Fruit fly (Drosophila melanogaster) whole organism, embryonic: ENCODE results near the gene NdufV3.

Source experiments
- Bdp1 ChIP-seq: fragments of 200-800 bp; sonication (Bioruptor generic); optimal IDR thresholded peaks from 3 replicates; lab custom pipeline; 2016; ENCODE audit warnings: missing biosample characterization, missing genetic modification characterization
- C15 ChIP-seq: fragments of 200-800 bp; sonication (Bioruptor generic); IDR thresholded peaks from 3 replicates; pipeline ENCODE4 v1.3.6; 2022; ENCODE audit warnings: missing biosample characterization, missing genetic modification characterization
- CG11093 ChIP-seq: fragments of 200-800 bp; sonication (Bioruptor generic); IDR thresholded peaks from 3 replicates; pipeline ENCODE4 v1.3.6; 2022; ENCODE audit warnings: missing biosample characterization, missing genetic modification characterization
- CG11398 ChIP-seq: fragments of 200-800 bp; sonication (Bioruptor generic); optimal IDR thresholded peaks from 2 replicates; lab custom pipeline; 2016; ENCODE audit warnings: missing biosample characterization, missing genetic modification characterization
- CG11723 ChIP-seq: fragments of 200-800 bp; sonication (Bioruptor generic); optimal IDR thresholded peaks from 2 replicates; lab custom pipeline; 2017; ENCODE audit warnings: missing biosample characterization, mild to moderate bottlenecking, missing genetic modification characterization
- CG12219 ChIP-seq: fragments of 200-800 bp; sonication (Bioruptor generic); optimal IDR thresholded peaks from 3 replicates; lab custom pipeline; 2018; ENCODE audit warnings: missing biosample characterization, mild to moderate bottlenecking, missing genetic modification characterization
- CG12299 ChIP-seq: fragments of 200-800 bp; sonication (Bioruptor generic); optimal IDR thresholded peaks from 2 replicates; lab custom pipeline; 2018; ENCODE audit warnings: missing biosample characterization, mild to moderate bottlenecking, missing genetic modification characterization
- CG15011 ChIP-seq: fragments of 200-800 bp; sonication (Bioruptor generic); optimal IDR thresholded peaks from 3 replicates; lab custom pipeline; 2018; ENCODE audit warnings: missing biosample characterization, mild to moderate bottlenecking, missing genetic modification characterization
- CG15696 ChIP-seq: fragments of 200-800 bp; sonication (Bioruptor generic); optimal IDR thresholded peaks from 2 replicates; lab custom pipeline; 2019; ENCODE audit warnings: missing biosample characterization, mild to moderate bottlenecking, missing genetic modification characterization, moderate library complexity
- CG1602 ChIP-seq: fragments of 200-800 bp; sonication (Bioruptor generic); optimal IDR thresholded peaks from 3 replicates; lab custom pipeline; 2016; ENCODE audit warnings: missing biosample characterization, missing genetic modification characterization
- CG16813 ChIP-seq: fragments of 200-800 bp; sonication (Bioruptor generic); IDR thresholded peaks from 3 replicates; pipeline ENCODE4 v1.3.6; 2022; ENCODE audit warnings: missing biosample characterization, missing genetic modification characterization; ENCODE audit not compliant: partially characterized antibody
- CG16863 ChIP-seq: fragments of 200-800 bp; sonication (Bioruptor generic); optimal IDR thresholded peaks from 3 replicates; lab custom pipeline; 2016; ENCODE audit warnings: missing biosample characterization, missing genetic modification characterization
- CG1792 ChIP-seq: fragments of 200-800 bp; sonication (Bioruptor generic); optimal IDR thresholded peaks from 2 replicates; lab custom pipeline; 2016; ENCODE audit warnings: missing biosample characterization, missing genetic modification characterization
- CG18262 ChIP-seq: fragments of 200-800 bp; optimal IDR thresholded peaks from 3 replicates; lab custom pipeline; 2019; ENCODE audit warnings: missing biosample characterization, mild to moderate bottlenecking, missing genetic modification characterization, moderate library complexity
- CG18599 ChIP-seq: fragments of 200-800 bp; sonication (Bioruptor generic); optimal IDR thresholded peaks from 3 replicates; lab custom pipeline; 2017; ENCODE audit warnings: missing biosample characterization, missing genetic modification characterization, mild to moderate bottlenecking, moderate library complexity, missing genetic modification reagents
- CG2678 ChIP-seq: fragments of 200-800 bp; sonication (Bioruptor generic); optimal IDR thresholded peaks from 3 replicates; lab custom pipeline; 2019; ENCODE audit warnings: missing biosample characterization, mild to moderate bottlenecking, missing genetic modification characterization, moderate library complexity
- CG32767 ChIP-seq: fragments of 200-800 bp; sonication (Bioruptor generic); IDR thresholded peaks from 2 replicates; pipeline ENCODE4 v1.3.6; 2022; ENCODE audit warnings: missing biosample characterization, missing genetic modification characterization
- CG33557 ChIP-seq: fragments of 200-800 bp; sonication (Bioruptor generic); optimal IDR thresholded peaks from 2 replicates; lab custom pipeline; 2019; ENCODE audit warnings: missing biosample characterization, mild to moderate bottlenecking, missing genetic modification characterization, moderate library complexity
- CG34376 ChIP-seq: fragments of 200-800 bp; sonication (Bioruptor generic); optimal IDR thresholded peaks from 2 replicates; lab custom pipeline; 2018; ENCODE audit warnings: missing biosample characterization, mild to moderate bottlenecking, missing genetic modification characterization
- CG34422 ChIP-seq: fragments of 200-800 bp; sonication (Bioruptor generic); IDR thresholded peaks from 3 replicates; pipeline ENCODE4 v1.3.6; 2022; ENCODE audit warnings: missing biosample characterization, missing genetic modification characterization
- CG3838 ChIP-seq: fragments of 200-800 bp; sonication (Bioruptor generic); optimal IDR thresholded peaks from 3 replicates; lab custom pipeline; 2016; ENCODE audit warnings: missing biosample characterization, missing genetic modification characterization
- CG6254 ChIP-seq: fragments of 200-800 bp; sonication (Bioruptor generic); optimal IDR thresholded peaks from 3 replicates; lab custom pipeline; 2017; ENCODE audit warnings: mild to moderate bottlenecking, missing biosample characterization, missing genetic modification reagents, missing genetic modification characterization
- CG8388 ChIP-seq: fragments of 200-800 bp; sonication (Bioruptor generic); optimal IDR thresholded peaks from 2 replicates; lab custom pipeline; 2019; ENCODE audit warnings: missing biosample characterization, mild to moderate bottlenecking, missing genetic modification characterization, moderate library complexity
- D ChIP-seq, 2 experiments: fragments of 200-800 bp in 1 of 2; fragments of >200 bp in 1 of 2; sonication (Bioruptor generic) in 1 of 2; optimal IDR thresholded peaks; 2 replicates in 1 of 2; 3 replicates in 1 of 2; lab custom pipeline; 2017; ENCODE audit warnings: mild to moderate bottlenecking in 1 of 2, missing biosample characterization in 1 of 2, missing genetic modification characterization in 1 of 2, missing genetic modification reagents in 1 of 2
- Deaf1 ChIP-seq: fragments of 200-800 bp; optimal IDR thresholded peaks from 3 replicates; lab custom pipeline; 2019; ENCODE audit warnings: missing biosample characterization, mild to moderate bottlenecking, missing genetic modification characterization, moderate library complexity
- Dfd ChIP-seq, 2 experiments: fragments of >200 bp; optimal IDR thresholded peaks; 2 replicates each; lab custom pipeline; 2017; ENCODE audit warnings: missing biosample characterization in 2 of 2, missing genetic modification characterization in 2 of 2
- Fer3 ChIP-seq: fragments of 200-800 bp; sonication (Bioruptor generic); optimal IDR thresholded peaks from 2 replicates; lab custom pipeline; 2018; ENCODE audit warnings: missing biosample characterization, mild to moderate bottlenecking, missing genetic modification characterization, moderate library complexity
- Hand ChIP-seq: fragments of 200-800 bp; sonication (Bioruptor generic); optimal IDR thresholded peaks from 2 replicates; lab custom pipeline; 2017; ENCODE audit warnings: mild to moderate bottlenecking, missing biosample characterization, missing genetic modification reagents, missing genetic modification characterization
- MTF-1 ChIP-seq: fragments of 200-800 bp; sonication (Bioruptor generic); optimal IDR thresholded peaks from 2 replicates; lab custom pipeline; 2018; ENCODE audit warnings: missing biosample characterization, mild to moderate bottlenecking, missing genetic modification characterization, borderline replicate concordance
- Nf-YC ChIP-seq: fragments of 200-800 bp; optimal IDR thresholded peaks from 3 replicates; lab custom pipeline; 2019; ENCODE audit warnings: missing biosample characterization, mild to moderate bottlenecking, missing genetic modification characterization, moderate library complexity
- Spps ChIP-seq: fragments of 200-800 bp; sonication (Bioruptor generic); optimal IDR thresholded peaks from 2 replicates; lab custom pipeline; 2018; ENCODE audit warnings: missing biosample characterization, mild to moderate bottlenecking, missing genetic modification characterization
- Sry-β ChIP-seq: fragments of 200-800 bp; sonication (Bioruptor generic); optimal IDR thresholded peaks from 2 replicates; lab custom pipeline; 2018; ENCODE audit warnings: missing biosample characterization, mild to moderate bottlenecking, missing genetic modification characterization, moderate library complexity
- Sry-δ ChIP-seq: fragments of 200-800 bp; sonication (Bioruptor generic); optimal IDR thresholded peaks from 2 replicates; lab custom pipeline; 2016; ENCODE audit warnings: missing biosample characterization, missing genetic modification characterization
- Stat92E ChIP-seq, 3 experiments: fragments of >200 bp in 2 of 3; fragments of 200-800 bp in 1 of 3; sonication (Bioruptor generic) in 1 of 3; optimal IDR thresholded peaks; 2 replicates each; lab custom pipeline; 2017 to 2019; ENCODE audit warnings: missing biosample characterization in 3 of 3, missing genetic modification characterization in 3 of 3, mild to moderate bottlenecking in 1 of 3, moderate library complexity in 1 of 3
- abd-A ChIP-seq: fragments of 200-800 bp; sonication (Bioruptor generic); optimal IDR thresholded peaks from 3 replicates; lab custom pipeline; 2019; ENCODE audit warnings: missing biosample characterization, mild to moderate bottlenecking, missing genetic modification characterization, moderate library complexity
- al ChIP-seq: fragments of 200-800 bp; sonication (Bioruptor generic); IDR thresholded peaks from 2 replicates; pipeline ENCODE4 v1.3.6; 2022; ENCODE audit warnings: missing biosample characterization, missing genetic modification characterization
- bowl ChIP-seq: fragments of 200-800 bp; sonication (Bioruptor generic); IDR thresholded peaks from 2 replicates; pipeline ENCODE4 v1.3.6; 2022; ENCODE audit warnings: missing biosample characterization, missing genetic modification characterization
- chm ChIP-seq: fragments of 200-800 bp; sonication (Bioruptor generic); IDR thresholded peaks from 2 replicates; pipeline ENCODE4 v1.3.6; 2022; ENCODE audit warnings: missing biosample characterization, missing genetic modification characterization
- crol ChIP-seq: fragments of 200-800 bp; sonication (Bioruptor generic); IDR thresholded peaks from 2 replicates; pipeline ENCODE4 v1.3.6; 2022; ENCODE audit warnings: missing biosample characterization, missing genetic modification characterization
- emc ChIP-seq: fragments of 200-800 bp; sonication (Bioruptor generic); optimal IDR thresholded peaks from 2 replicates; lab custom pipeline; 2016; ENCODE audit warnings: missing biosample characterization, missing genetic modification characterization
- fd96Cb ChIP-seq: fragments of 200-800 bp; sonication (Bioruptor generic); optimal IDR thresholded peaks from 2 replicates; lab custom pipeline; 2018; ENCODE audit warnings: missing biosample characterization, mild to moderate bottlenecking, missing genetic modification characterization, moderate library complexity
- grn ChIP-seq: fragments of 200-800 bp; sonication (Bioruptor generic); optimal IDR thresholded peaks from 3 replicates; lab custom pipeline; 2017; ENCODE audit warnings: missing biosample characterization, missing genetic modification characterization
- jigr1 ChIP-seq: fragments of 200-800 bp; sonication (Bioruptor generic); IDR thresholded peaks from 3 replicates; pipeline ENCODE4 v1.3.6; 2022; ENCODE audit warnings: missing biosample characterization, missing genetic modification characterization
- lola ChIP-seq, 3 experiments: fragments of >200 bp in 2 of 3; fragments of 200-800 bp in 1 of 3; sonication (Bioruptor generic) in 1 of 3; optimal IDR thresholded peaks; 2 replicates each; lab custom pipeline; 2017 to 2019; ENCODE audit warnings: missing biosample characterization in 3 of 3, missing genetic modification characterization in 3 of 3, mild to moderate bottlenecking in 1 of 3, moderate library complexity in 1 of 3
- nau ChIP-seq: fragments of 200-800 bp; sonication (Bioruptor generic); optimal IDR thresholded peaks from 3 replicates; lab custom pipeline; 2017; ENCODE audit warnings: missing biosample characterization, mild to moderate bottlenecking, missing genetic modification characterization, missing genetic modification reagents
- nmo ChIP-seq: fragments of 200-800 bp; sonication (Bioruptor generic); optimal IDR thresholded peaks from 2 replicates; lab custom pipeline; 2018; ENCODE audit warnings: missing biosample characterization, mild to moderate bottlenecking, missing genetic modification characterization, moderate library complexity
- org-1 ChIP-seq: fragments of 200-800 bp; sonication (Bioruptor generic); optimal IDR thresholded peaks from 2 replicates; lab custom pipeline; 2017; ENCODE audit warnings: missing biosample characterization, missing genetic modification characterization
- pfk ChIP-seq: fragments of 200-800 bp; sonication (Bioruptor generic); optimal IDR thresholded peaks from 2 replicates; lab custom pipeline; 2018; ENCODE audit warnings: missing biosample characterization, mild to moderate bottlenecking, missing genetic modification characterization, moderate library complexity
- toy ChIP-seq: fragments of 200-800 bp; sonication (Bioruptor generic); IDR thresholded peaks from 2 replicates; pipeline ENCODE4 v1.3.6; 2022; ENCODE audit warnings: missing biosample characterization, missing genetic modification characterization
- trh ChIP-seq: fragments of 200-800 bp; sonication (Bioruptor generic); optimal IDR thresholded peaks from 2 replicates; lab custom pipeline; 2016; ENCODE audit warnings: missing biosample characterization, missing genetic modification characterization

The NdufV3 gene

dm6 chrX:11369374-11369773 lies 19.6 kb downstream of the NdufV3 start, which contains the start of gene dlg1:
TSS of gene dlg1 (plus strand) at chrX:11369665.
- TF ChIP-seq CG1602 (no peak), emc (GFP tag; lab: Kevin White, UChicago) (no peak), CG12299 (tag; lab: Kevin White, UChicago) (no peak), Dfd (GFP tag; optimal IDR thresholded peaks at IDR 0.05; lab: Kevin White, UChicago) (no peak), lola (GFP tag; optimal IDR thresholded peaks at IDR 0.05; lab: Kevin White, UChicago) (no peak), D (optimal IDR thresholded peaks at IDR 0.05; lab: Kevin White, UChicago) (no peak), D (GFP tag; optimal IDR thresholded peaks at IDR 0.05; lab: Kevin White, UChicago) (no peak), CG15011 (GFP tag; lab: Kevin White, UChicago) (no peak), Nf-YC (peak; percentile 57), Sry-δ (GFP tag; lab: Kevin White, UChicago) (peak; percentile 35), Fer3 (tag; lab: Kevin White, UChicago) (no peak), Sry-β (GFP tag; lab: Kevin White, UChicago) (no peak), crol (GFP tag; lab: Robert Waterston, UW) (no peak), Spps (no peak), nau (GFP tag; lab: Kevin White, UChicago) (no peak), chm (GFP tag; lab: Robert Waterston, UW) (no peak), CG34376 (GFP tag; lab: Kevin White, UChicago) (no peak), bowl (GFP tag; lab: Robert Waterston, UW) (no peak), CG6254 (GFP tag; lab: Kevin White, UChicago) (no peak), fd96Cb (tag; lab: Kevin White, UChicago) (no peak), CG3838 (GFP tag; lab: Kevin White, UChicago) (no peak), CG11398 (GFP tag; lab: Kevin White, UChicago) (no peak), CG32767 (GFP tag; lab: Robert Waterston, UW) (no peak), jigr1 (no peak), CG15696 (tag; lab: Kevin White, UChicago) (no peak), CG11723 (no peak), Bdp1 (GFP tag; lab: Kevin White, UChicago) (no peak), C15 (GFP tag; lab: Robert Waterston, UW) (no peak), CG16813 (GFP tag; lab: Robert Waterston, UW) (peak; percentile 67), abd-A (tag; lab: Kevin White, UChicago) (no peak), CG16863 (no peak), CG18262 (tag; lab: Kevin White, UChicago) (no peak), MTF-1 (GFP tag; lab: Kevin White, UChicago) (no peak), CG34422 (no peak), CG11093 (GFP tag; lab: Robert Waterston, UW) (no peak), CG1792 (GFP tag; lab: Kevin White, UChicago) (no peak), CG18599 (GFP tag; lab: Kevin White, UChicago) (no peak), nmo (GFP tag; lab: Kevin White, UChicago) (no peak), Stat92E (GFP tag; optimal IDR thresholded peaks at IDR 0.05; lab: Kevin White, UChicago) (no peak), CG2678 (tag; lab: Kevin White, UChicago) (no peak), CG8388 (no peak), al (GFP tag; lab: Robert Waterston, UW) (no peak), pfk (GFP tag; lab: Kevin White, UChicago) (no peak), trh (GFP tag; lab: Kevin White, UChicago) (no peak), org-1 (GFP tag; lab: Kevin White, UChicago) (no peak), Deaf1 (no peak), CG33557 (GFP tag; lab: Kevin White, UChicago) (no peak), toy (no peak), grn (no peak), Hand (GFP tag; lab: Kevin White, UChicago) (no peak), CG12219 (no peak)
